Fruit fly (Drosophila melanogaster): ENCODE measurements around the gene aus.

Gene aus

DNA sequence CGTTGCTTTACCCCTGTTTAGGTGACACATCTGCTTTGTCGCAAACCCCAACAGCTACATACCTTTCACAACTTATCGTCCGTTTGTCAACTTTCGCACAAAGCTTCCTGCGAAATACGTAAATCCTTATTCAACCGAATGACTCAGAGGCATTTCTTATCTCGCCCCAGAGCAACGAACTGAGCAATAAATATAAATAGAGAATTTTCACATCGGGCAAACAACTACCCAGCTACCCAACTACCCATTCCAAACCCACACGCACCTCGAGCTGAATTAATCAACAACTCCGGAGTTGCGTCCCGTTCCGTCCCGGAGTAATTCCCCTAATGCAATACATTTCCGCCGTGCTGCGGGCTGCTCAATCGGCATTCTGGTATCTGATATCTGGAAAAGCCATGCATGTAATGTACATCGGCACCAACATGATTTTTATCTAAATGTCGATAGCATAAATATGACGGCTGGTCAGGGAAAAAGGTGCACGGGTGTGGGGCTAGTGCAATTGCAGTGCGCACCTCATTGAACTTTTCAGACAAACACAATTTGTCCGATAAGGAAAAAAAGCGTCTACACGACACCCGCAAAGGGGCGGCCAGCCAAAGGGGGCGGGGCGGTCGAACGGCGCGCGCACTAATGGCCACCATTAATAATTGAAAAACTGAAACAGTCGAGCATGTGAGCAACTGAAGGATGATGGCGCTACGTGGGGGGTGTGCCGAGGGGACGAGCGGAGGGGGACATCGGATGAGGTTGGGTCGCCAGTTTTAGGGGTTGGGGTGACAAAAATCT, 2.2 kb downstream of the aus start:
- no peak for TF ChIP-seq CG10366 (GFP tag; IDR thresholded peaks at IDR 0.05)
- no peak for TF ChIP-seq inv (GFP tag; IDR thresholded peaks at IDR 0.05; ENCODE audit: partially characterized antibody)
- TF ChIP-seq lmd (GFP tag; IDR thresholded peaks at IDR 0.05), result no peak
- no peak for TF ChIP-seq CG3847 (GFP tag; IDR thresholded peaks at IDR 0.05)
- TF ChIP-seq sna (GFP tag; IDR thresholded peaks at IDR 0.05; ENCODE audit: partially characterized antibody), result no peak
- TF ChIP-seq CG7271 (tag; optimal IDR thresholded peaks at IDR 0.05), result no peak
- no peak for TF ChIP-seq Neu2 (GFP tag; optimal IDR thresholded peaks at IDR 0.05; ENCODE audit: borderline replicate concordance)
- no peak for TF ChIP-seq CG31224 (GFP tag; IDR thresholded peaks at IDR 0.05)
- TF ChIP-seq Antp (GFP tag; optimal IDR thresholded peaks at IDR 0.05), result no peak
- no peak for TF ChIP-seq CG8765 (GFP tag; IDR thresholded peaks at IDR 0.05)
- TF ChIP-seq CG18764 (GFP tag; optimal IDR thresholded peaks at IDR 0.05), result no peak
- TF ChIP-seq danr (GFP tag; IDR thresholded peaks at IDR 0.05), result no peak
- no peak for TF ChIP-seq CHES-1-like (GFP tag; optimal IDR thresholded peaks at IDR 0.05)
- no peak for TF ChIP-seq Oaz (GFP tag; IDR thresholded peaks at IDR 0.05)
- TF ChIP-seq CG31365 (tag; optimal IDR thresholded peaks at IDR 0.05), result no peak
- TF ChIP-seq CG31388 (GFP tag; optimal IDR thresholded peaks at IDR 0.05), result no peak
- peak; percentile 31 for TF ChIP-seq CG3065 (GFP tag; optimal IDR thresholded peaks at IDR 0.05)
- no peak for TF ChIP-seq ftz-f1 (GFP tag; optimal IDR thresholded peaks at IDR 0.05)
- TF ChIP-seq bsh (GFP tag; optimal IDR thresholded peaks at IDR 0.05), result no peak
- no peak for TF ChIP-seq luna (GFP tag; optimal IDR thresholded peaks at IDR 0.05)
- TF ChIP-seq CG11560 (tag; IDR thresholded peaks at IDR 0.05), result no peak
- no peak for TF ChIP-seq CG3281 (GFP tag; optimal IDR thresholded peaks at IDR 0.05)
- no peak for TF ChIP-seq Xrp1 (GFP tag; IDR thresholded peaks at IDR 0.05)
- TF ChIP-seq dpn (GFP tag; optimal IDR thresholded peaks at IDR 0.05), result no peak
- no peak for TF ChIP-seq CG9727 (GFP tag; optimal IDR thresholded peaks at IDR 0.05)
- no peak for TF ChIP-seq CG14014 (GFP tag; IDR thresholded peaks at IDR 0.05)
- TF ChIP-seq Myb (GFP tag; optimal IDR thresholded peaks at IDR 0.05), result no peak
- no peak for TF ChIP-seq Bgb (GFP tag; IDR thresholded peaks at IDR 0.05; ENCODE audit: partially characterized antibody)
- TF ChIP-seq run (tag; optimal IDR thresholded peaks at IDR 0.05), result no peak
- TF ChIP-seq Dip2 (GFP tag; IDR thresholded peaks at IDR 0.05), result no peak
- TF ChIP-seq slou (GFP tag; optimal IDR thresholded peaks at IDR 0.05), result no peak
- no peak for TF ChIP-seq Doc2 (GFP tag; IDR thresholded peaks at IDR 0.05)
- no peak for TF ChIP-seq NK7.1 (GFP tag; optimal IDR thresholded peaks at IDR 0.05)
- TF ChIP-seq CG2199 (GFP tag; IDR thresholded peaks at IDR 0.05), result 0 out of 3 replicates have a peak, but pooled peaks have one; percentile 49
- no peak for TF ChIP-seq gce (GFP tag; IDR thresholded peaks at IDR 0.05)
- no peak for TF ChIP-seq tll (GFP tag; optimal IDR thresholded peaks at IDR 0.05)
- TF ChIP-seq CG14667 (GFP tag; IDR thresholded peaks at IDR 0.05), result no peak
- TF ChIP-seq Nf-YA (GFP tag; IDR thresholded peaks at IDR 0.05), result no peak
- peak; percentile 58 for TF ChIP-seq gcm (GFP tag; optimal IDR thresholded peaks at IDR 0.05)
- no peak for TF ChIP-seq fd102C (GFP tag; optimal IDR thresholded peaks at IDR 0.05)
- TF ChIP-seq CG17612 (GFP tag; IDR thresholded peaks at IDR 0.05), result no peak
- no peak for TF ChIP-seq CG5180 (GFP tag; optimal IDR thresholded peaks at IDR 0.05)
- TF ChIP-seq CG14050 (GFP tag; IDR thresholded peaks at IDR 0.05), result no peak
- TF ChIP-seq croc (GFP tag; conservative IDR thresholded peaks at IDR 0.05), result no peak
- TF ChIP-seq CG8281 (tag; optimal IDR thresholded peaks at IDR 0.05), result no peak
- TF ChIP-seq CG10147 (GFP tag; optimal IDR thresholded peaks at IDR 0.05), result no peak
- peak; percentile 49 for TF ChIP-seq Med (GFP tag)
- TF ChIP-seq Camta (GFP tag; optimal IDR thresholded peaks at IDR 0.05), result no peak
- TF ChIP-seq CG7786 (GFP tag; optimal IDR thresholded peaks at IDR 0.05), result no peak
- 0 out of 2 replicates have a peak, but pooled peaks have one; percentile 19 for TF ChIP-seq CG10959 (GFP tag; IDR thresholded peaks at IDR 0.05)

Measured in whole organism, embryonic.